Worm (Caenorhabditis elegans): ENCODE results near the gene sul-2.

- TF ChIP-seq W03F9.2 (tag; optimal IDR thresholded peaks at IDR 0.05) (no peak), him-1 (tag; optimal IDR thresholded peaks at IDR 0.05) (no peak)
Observed at ce11 chrV:8144515-8144914, 13.0 kb upstream of the sul-2 start.
